Worm (Caenorhabditis elegans): Measurements from ENCODE around the gene srj-24.

DNA sequence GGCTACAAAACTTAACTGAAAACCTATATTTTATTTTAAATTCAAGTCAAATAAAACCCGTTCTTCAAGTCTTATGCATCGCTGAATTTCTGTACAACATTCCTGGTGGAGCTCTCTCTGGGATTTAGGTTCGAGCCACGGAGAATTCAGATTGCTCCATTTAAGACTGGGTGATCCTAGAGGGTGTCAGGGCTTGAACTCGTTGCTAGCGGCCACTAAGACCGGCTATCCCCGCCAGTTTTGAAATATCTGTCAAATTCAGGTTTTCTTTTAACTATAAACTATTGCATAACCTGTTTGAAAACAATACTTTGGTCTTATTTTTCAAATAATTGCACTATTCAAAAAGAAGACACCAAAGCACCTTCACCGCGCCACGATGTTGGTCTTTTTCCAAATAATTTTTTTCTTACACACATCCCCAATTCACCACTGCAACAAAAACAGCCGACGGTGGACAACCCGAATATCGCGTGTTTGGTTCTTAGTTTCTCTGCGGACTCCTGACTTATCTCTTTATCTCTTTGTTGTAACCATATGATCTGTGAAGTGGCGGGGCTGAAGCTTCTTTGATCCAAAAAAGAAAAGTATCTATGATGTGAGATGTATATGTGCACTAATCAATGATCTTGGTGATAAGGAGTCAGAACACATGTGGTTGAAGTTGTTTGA lies 9.7 kb downstream of the srj-24 start:
- no peak for TF ChIP-seq nhr-11 (tag; optimal IDR thresholded peaks at IDR 0.05)
- TF ChIP-seq hmg-11 (tag; optimal IDR thresholded peaks at IDR 0.05) = no peak
- TF ChIP-seq mdl-1 (tag; optimal IDR thresholded peaks at IDR 0.05) = peak; percentile 38
- TF ChIP-seq nhr-28 (tag; optimal IDR thresholded peaks at IDR 0.05) = no peak
- no peak for TF ChIP-seq ZK546.5 (tag; optimal IDR thresholded peaks at IDR 0.05)
- no peak for TF ChIP-seq elt-1 (tag; optimal IDR thresholded peaks at IDR 0.05)
- TF ChIP-seq unc-62 (GFP tag; optimal IDR thresholded peaks at IDR 0.05) = no peak
- TF ChIP-seq egl-27 (tag; optimal IDR thresholded peaks at IDR 0.05) = no peak
- TF ChIP-seq fkh-10 (GFP tag; optimal IDR thresholded peaks at IDR 0.05) = no peak
- no peak for TF ChIP-seq fos-1 (tag; optimal IDR thresholded peaks at IDR 0.05)

Data from whole organism, L3 larva.